Fruit fly (Drosophila melanogaster): ENCODE data around the gene caup.
A peak's percentile ranks its signal among the peaks of the same experiment; 100 is the strongest.

The caup gene

dm6 chr3L:12609387-12609799 is at the start of gene caup:
caup (plus strand) TSS chr3L:12609631.
- TF ChIP-seq pad (GFP tag; optimal IDR thresholded peaks at IDR 0.05): peak; percentile 88
- TF ChIP-seq kay (GFP tag; ENCODE audit: borderline replicate concordance): no peak
- TF ChIP-seq CG33017 (tag; optimal IDR thresholded peaks at IDR 0.05): no peak
- no peak for TF ChIP-seq CG12768 (GFP tag; optimal IDR thresholded peaks at IDR 0.05)
- no peak for TF ChIP-seq tj (GFP tag; optimal IDR thresholded peaks at IDR 0.05)
- TF ChIP-seq cic (GFP tag; optimal IDR thresholded peaks at IDR 0.05): no peak

dm6 chr3L:12564284-12564683 is 45.1 kb upstream of the caup start:
- TF ChIP-seq Clk (GFP tag; optimal IDR thresholded peaks at IDR 0.05) (no peak), kay (GFP tag; ENCODE audit: borderline replicate concordance) (no peak)

- TF ChIP-seq toe (GFP tag; optimal IDR thresholded peaks at IDR 0.05) (no peak), CG1620 (GFP tag; optimal IDR thresholded peaks at IDR 0.05) (no peak), tj (GFP tag; optimal IDR thresholded peaks at IDR 0.05) (no peak), bab1 (GFP tag; optimal IDR thresholded peaks at IDR 0.05) (no peak), cic (GFP tag; optimal IDR thresholded peaks at IDR 0.05) (no peak), CG14711 (tag; optimal IDR thresholded peaks at IDR 0.05) (no peak), pad (GFP tag; optimal IDR thresholded peaks at IDR 0.05) (no peak), ovo (GFP tag; optimal IDR thresholded peaks at IDR 0.05) (no peak), kay (GFP tag; ENCODE audit: borderline replicate concordance) (no peak), CG5204 (GFP tag; optimal IDR thresholded peaks at IDR 0.05) (no peak), Clk (GFP tag; optimal IDR thresholded peaks at IDR 0.05) (no peak), CG33017 (tag; optimal IDR thresholded peaks at IDR 0.05) (no peak), CG11617 (GFP tag; optimal IDR thresholded peaks at IDR 0.05) (no peak), Hr96 (GFP tag; optimal IDR thresholded peaks at IDR 0.05) (no peak), cnc (optimal IDR thresholded peaks at IDR 0.05) (no peak), CG12768 (GFP tag; optimal IDR thresholded peaks at IDR 0.05) (no peak), CG7045 (GFP tag; optimal IDR thresholded peaks at IDR 0.05) (no peak), Crg-1 (GFP tag; optimal IDR thresholded peaks at IDR 0.05) (no peak)
Measured at dm6 chr3L:12564979-12565378, 44.5 kb upstream of the caup start.

- TF ChIP-seq CG11617 (GFP tag; optimal IDR thresholded peaks at IDR 0.05) (no peak), CG7101 (tag; optimal IDR thresholded peaks at IDR 0.05) (no peak), cnc (optimal IDR thresholded peaks at IDR 0.05) (no peak), CG5204 (GFP tag; optimal IDR thresholded peaks at IDR 0.05) (no peak), CG12768 (GFP tag; optimal IDR thresholded peaks at IDR 0.05) (no peak), Crg-1 (GFP tag; optimal IDR thresholded peaks at IDR 0.05) (no peak), Hr96 (GFP tag; optimal IDR thresholded peaks at IDR 0.05) (no peak), cic (GFP tag; optimal IDR thresholded peaks at IDR 0.05) (no peak), ovo (GFP tag; optimal IDR thresholded peaks at IDR 0.05) (no peak), CG1620 (GFP tag; optimal IDR thresholded peaks at IDR 0.05) (no peak), kay (GFP tag; ENCODE audit: borderline replicate concordance) (no peak)
Measured at dm6 chr3L:12565422-12565821, 44.0 kb upstream of the caup start.

- TF ChIP-seq ovo (GFP tag; optimal IDR thresholded peaks at IDR 0.05) (no peak), Mnt (GFP tag; optimal IDR thresholded peaks at IDR 0.05) (no peak), tj (GFP tag; optimal IDR thresholded peaks at IDR 0.05) (no peak), kay (GFP tag; ENCODE audit: borderline replicate concordance) (no peak), CG11617 (GFP tag; optimal IDR thresholded peaks at IDR 0.05) (no peak), CG7045 (GFP tag; optimal IDR thresholded peaks at IDR 0.05) (no peak), Clk (GFP tag; optimal IDR thresholded peaks at IDR 0.05) (no peak), CG7101 (tag; optimal IDR thresholded peaks at IDR 0.05) (no peak), Crg-1 (GFP tag; optimal IDR thresholded peaks at IDR 0.05) (no peak), CG5204 (GFP tag; optimal IDR thresholded peaks at IDR 0.05) (no peak), CG33017 (tag; optimal IDR thresholded peaks at IDR 0.05) (no peak), toe (GFP tag; optimal IDR thresholded peaks at IDR 0.05) (no peak), CG1620 (GFP tag; optimal IDR thresholded peaks at IDR 0.05) (no peak), pad (GFP tag; optimal IDR thresholded peaks at IDR 0.05) (no peak)
Measured at dm6 chr3L:12566065-12566730, 43.2 kb upstream of the caup start.

dm6 chr3L:12572366-12572765 is 37.1 kb upstream of the caup start, which contains the start of gene sowah:
sowah (minus strand) TSS chr3L:12572542.
- no peak for TF ChIP-seq CG7045 (GFP tag; optimal IDR thresholded peaks at IDR 0.05)
- no peak for TF ChIP-seq CG12768 (GFP tag; optimal IDR thresholded peaks at IDR 0.05)
- no peak for TF ChIP-seq CG14711 (tag; optimal IDR thresholded peaks at IDR 0.05)
- no peak for TF ChIP-seq CG11617 (GFP tag; optimal IDR thresholded peaks at IDR 0.05)
- no peak for TF ChIP-seq ovo (GFP tag; optimal IDR thresholded peaks at IDR 0.05)
- TF ChIP-seq Crg-1 (GFP tag; optimal IDR thresholded peaks at IDR 0.05): no peak
- TF ChIP-seq pad (GFP tag; optimal IDR thresholded peaks at IDR 0.05): no peak
- no peak for TF ChIP-seq CG33017 (tag; optimal IDR thresholded peaks at IDR 0.05)
- peak; percentile 3 for TF ChIP-seq CG1620 (GFP tag; optimal IDR thresholded peaks at IDR 0.05)
- no peak for TF ChIP-seq cnc (optimal IDR thresholded peaks at IDR 0.05)
- TF ChIP-seq Hr96 (GFP tag; optimal IDR thresholded peaks at IDR 0.05): peak; percentile 10
- no peak for TF ChIP-seq Clk (GFP tag; optimal IDR thresholded peaks at IDR 0.05)
- peak; percentile 94 for TF ChIP-seq kay (GFP tag; ENCODE audit: borderline replicate concordance)
- TF ChIP-seq CG5204 (GFP tag; optimal IDR thresholded peaks at IDR 0.05): no peak
- no peak for TF ChIP-seq CG7101 (tag; optimal IDR thresholded peaks at IDR 0.05)
- TF ChIP-seq cic (GFP tag; optimal IDR thresholded peaks at IDR 0.05): no peak
- peak; percentile 40 for TF ChIP-seq toe (GFP tag; optimal IDR thresholded peaks at IDR 0.05)
- TF ChIP-seq bab1 (GFP tag; optimal IDR thresholded peaks at IDR 0.05): peak; percentile 28

Data from whole organism, adult.